Worm (Caenorhabditis elegans) whole organism, L4 larva: Measurements from ENCODE around the gene M04D8.5.

ENCODE experiments used
- Y105C5A.15 ChIP-seq: fragments of 200-800 bp; sonication (Bioruptor generic); IDR thresholded peaks from 2 replicates; pipeline ENCODE4 v1.3.6; 2022; ENCODE audit warnings: missing genetic modification characterization, missing compliant biosample characterization
- fkh-10 ChIP-seq: fragments of 150-350 bp; optimal IDR thresholded peaks from 2 replicates; lab custom pipeline; 2014; ENCODE audit warnings: missing biosample characterization, missing genetic modification reagents, missing genetic modification characterization
- lin-15B ChIP-seq: fragments of 150-350 bp; sonication (generic microtip); optimal IDR thresholded peaks from 3 replicates; lab custom pipeline; 2014; ENCODE audit warnings: missing biosample characterization, missing genetic modification characterization
- lin-39 ChIP-seq: fragments of 150-350 bp; optimal IDR thresholded peaks from 2 replicates; lab custom pipeline; 2014; ENCODE audit warnings: missing biosample characterization, missing genetic modification reagents, missing genetic modification characterization
- lir-3 ChIP-seq: sonication (generic microtip); optimal IDR thresholded peaks from 2 replicates; lab custom pipeline; 2016; ENCODE audit warnings: mild to moderate bottlenecking, missing genetic modification characterization, missing compliant biosample characterization
- mes-2 ChIP-seq: sonication (generic microtip); optimal IDR thresholded peaks from 2 replicates; lab custom pipeline; 2016; ENCODE audit warnings: missing genotype, mild to moderate bottlenecking, missing genetic modification characterization, missing compliant biosample characterization; ENCODE audit not compliant: poor library complexity, severe bottlenecking
- nhr-11 ChIP-seq: fragments of 150-350 bp; optimal IDR thresholded peaks from 2 replicates; lab custom pipeline; 2014; ENCODE audit warnings: missing biosample characterization, missing genetic modification characterization
- nhr-25 ChIP-seq: sonication (generic microtip); optimal IDR thresholded peaks from 2 replicates; lab custom pipeline; 2017; ENCODE audit warnings: missing genetic modification characterization, mild to moderate bottlenecking, missing compliant biosample characterization, antibody characterized with exemption, moderate library complexity, borderline replicate concordance; ENCODE audit not compliant: insufficient read depth
- set-16 ChIP-seq: fragments of 200-800 bp; sonication (Bioruptor generic); IDR thresholded peaks from 2 replicates; pipeline ENCODE4 v1.3.6; 2022; ENCODE audit warnings: missing genetic modification reagents, missing genetic modification characterization, missing compliant biosample characterization
- unc-39 ChIP-seq: sonication (generic microtip); optimal IDR thresholded peaks from 2 replicates; lab custom pipeline; 2017; ENCODE audit warnings: missing biosample characterization, missing genetic modification characterization

DNA sequence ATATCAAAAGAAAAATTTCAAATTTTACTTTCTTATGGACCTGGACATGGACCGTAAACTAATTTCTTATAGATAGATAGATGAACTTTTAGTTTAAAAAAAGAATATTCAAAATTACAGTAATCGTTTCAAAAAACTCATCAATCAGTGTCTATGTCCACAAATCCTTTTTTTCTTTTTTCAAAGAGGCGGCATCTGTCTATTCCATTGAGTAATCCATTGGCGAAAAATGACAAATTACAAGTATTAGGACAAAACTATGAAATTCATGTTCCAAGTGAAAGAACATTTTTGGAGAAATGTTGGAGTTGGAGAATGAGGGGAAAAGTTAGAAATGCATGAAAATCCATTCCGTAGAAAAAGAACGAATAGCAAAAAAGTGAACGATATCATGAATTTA lies 47.6 kb downstream of the M04D8.5 start:
- TF ChIP-seq fkh-10, result no peak
- TF ChIP-seq mes-2 (tag; lab: Kevin White, UChicago), result no peak
- no peak for TF ChIP-seq Y105C5A.15 (GFP tag; lab: Robert Waterston, UW)
- no peak for TF ChIP-seq set-16
- no peak for TF ChIP-seq lir-3 (tag; lab: Kevin White, UChicago)
- TF ChIP-seq nhr-25, result no peak
- no peak for TF ChIP-seq lin-15B
- no peak for TF ChIP-seq lin-39
- TF ChIP-seq nhr-11 (tag; lab: Kevin White, UChicago), result no peak
- TF ChIP-seq unc-39 (tag; lab: Kevin White, UChicago), result no peak
